Worm (Caenorhabditis elegans) whole organism, L4 larva: Measurements from ENCODE around the gene snfc-5.

Experiments used
- T26A8.4 ChIP-seq: fragments of 200-800 bp; sonication (Bioruptor generic); IDR thresholded peaks from 2 replicates; pipeline ENCODE4 v1.3.6; 2022; ENCODE audit warnings: missing genetic modification characterization, missing compliant biosample characterization
- Y48G9A.11 ChIP-seq: fragments of 200-800 bp; sonication (Bioruptor generic); IDR thresholded peaks from 2 replicates; pipeline ENCODE4 v1.3.6; 2022; ENCODE audit warnings: missing genetic modification reagents, missing genetic modification characterization, missing compliant biosample characterization
- zag-1 ChIP-seq: fragments of 150-350 bp; optimal IDR thresholded peaks from 2 replicates; lab custom pipeline; 2014; ENCODE audit warnings: missing biosample characterization, missing genetic modification characterization

- no peak for TF ChIP-seq zag-1 (tag; lab: Kevin White, UChicago)
- TF ChIP-seq T26A8.4 (GFP tag; lab: Robert Waterston, UW), result no peak
- TF ChIP-seq Y48G9A.11 (GFP tag; lab: Robert Waterston, UW), result no peak
These were observed 24.9 kb upstream of the snfc-5 start, which contains the start of gene B0284.3 for ce11 chrIII:4379717-4380116.
